Worm (Caenorhabditis elegans) whole organism, L4 larva: ENCODE measurements around the gene F41E6.15.

Experiments used
- F10B5.3 ChIP-seq: sonication (generic microtip); optimal IDR thresholded peaks from 2 replicates; lab custom pipeline; 2016; ENCODE audit warnings: mild to moderate bottlenecking, missing genetic modification characterization, missing compliant biosample characterization
- ama-1 ChIP-seq: fragments of 150-350 bp; optimal IDR thresholded peaks from 2 replicates; lab custom pipeline; 2014; ENCODE audit warnings: inconsistent platforms, mixed read lengths
- ctbp-1 ChIP-seq: fragments of 200-800 bp; sonication (Bioruptor generic); IDR thresholded peaks from 2 replicates; pipeline ENCODE4 v1.3.6; 2022; ENCODE audit warnings: missing genetic modification reagents, missing genetic modification characterization, missing compliant biosample characterization
- dmd-8 ChIP-seq: fragments of 200-800 bp; sonication (Bioruptor generic); IDR thresholded peaks from 2 replicates; pipeline ENCODE4 v1.3.6; 2022; ENCODE audit warnings: missing genetic modification characterization, missing compliant biosample characterization
- dpl-1 ChIP-seq: fragments of 150-350 bp; optimal IDR thresholded peaks from 2 replicates; lab custom pipeline; 2014; ENCODE audit warnings: missing biosample characterization, missing genetic modification reagents, missing genetic modification characterization
- fkh-10 ChIP-seq: fragments of 150-350 bp; optimal IDR thresholded peaks from 2 replicates; lab custom pipeline; 2014; ENCODE audit warnings: missing biosample characterization, missing genetic modification reagents, missing genetic modification characterization
- jun-1 ChIP-seq: fragments of 150-350 bp; optimal IDR thresholded peaks from 2 replicates; lab custom pipeline; 2014; ENCODE audit warnings: missing biosample characterization, missing genetic modification reagents, missing genetic modification characterization
- lir-3 ChIP-seq: sonication (generic microtip); optimal IDR thresholded peaks from 2 replicates; lab custom pipeline; 2016; ENCODE audit warnings: mild to moderate bottlenecking, missing genetic modification characterization, missing compliant biosample characterization
- lsy-2 ChIP-seq, 2 experiments: fragments of 150-350 bp in 1 of 2; sonication (generic microtip) in 1 of 2; optimal IDR thresholded peaks; 2 replicates each; lab custom pipeline; 2014 to 2017; ENCODE audit warnings: missing biosample characterization in 2 of 2, missing genetic modification characterization in 2 of 2
- nhr-77 ChIP-seq: fragments of 150-350 bp; optimal IDR thresholded peaks from 2 replicates; lab custom pipeline; 2014; ENCODE audit warnings: missing biosample characterization, missing genetic modification characterization
- skn-1 ChIP-seq: fragments of 150-350 bp; optimal IDR thresholded peaks from 2 replicates; lab custom pipeline; 2014; ENCODE audit warnings: missing biosample characterization, missing genetic modification characterization
- snpc-4 ChIP-seq: fragments of 150-350 bp; optimal IDR thresholded peaks from 2 replicates; lab custom pipeline; 2014; ENCODE audit warnings: missing biosample characterization, missing genetic modification characterization

ce11 chrV:8636907-8637306 lies 34.4 kb upstream of the F41E6.15 start, which contains the start of gene grl-12:
- TF ChIP-seq ama-1 (lab: Kevin White, UChicago) (no peak), jun-1 (tag; lab: Kevin White, UChicago) (no peak), F10B5.3 (tag; lab: Kevin White, UChicago) (no peak), skn-1 (no peak), dmd-8 (GFP tag; lab: Robert Waterston, UW) (no peak), snpc-4 (tag; lab: Kevin White, UChicago) (no peak), nhr-77 (no peak), dpl-1 (GFP tag; lab: Kevin White, UChicago) (no peak), lir-3 (tag; lab: Kevin White, UChicago) (no peak), lsy-2 (tag; optimal IDR thresholded peaks at IDR 0.05; lab: Kevin White, UChicago) (no peak), ctbp-1 (GFP tag; lab: Robert Waterston, UW) (no peak), fkh-10 (no peak)
